Fruit fly (Drosophila melanogaster) whole organism, embryonic: ENCODE data around the gene Trf4-1.

ENCODE experiments used
- Ada2b ChIP-seq: fragments of 200-800 bp; sonication (Bioruptor generic); IDR thresholded peaks from 2 replicates; pipeline ENCODE4 v1.3.6; 2022; ENCODE audit warnings: missing biosample characterization, missing genetic modification characterization
- CG10209 ChIP-seq: fragments of 200-800 bp; sonication (Bioruptor generic); optimal IDR thresholded peaks from 3 replicates; lab custom pipeline; 2017; ENCODE audit warnings: missing biosample characterization, mild to moderate bottlenecking, missing genetic modification characterization, missing genetic modification reagents
- CG10654 ChIP-seq: fragments of 200-800 bp; sonication (Bioruptor generic); optimal IDR thresholded peaks from 2 replicates; lab custom pipeline; 2016; ENCODE audit warnings: missing biosample characterization, missing genetic modification characterization
- CG12236 ChIP-seq: fragments of 200-800 bp; sonication (Bioruptor generic); optimal IDR thresholded peaks from 2 replicates; lab custom pipeline; 2016; ENCODE audit warnings: missing biosample characterization, missing genetic modification characterization
- CG12299 ChIP-seq: fragments of 200-800 bp; sonication (Bioruptor generic); optimal IDR thresholded peaks from 2 replicates; lab custom pipeline; 2018; ENCODE audit warnings: missing biosample characterization, mild to moderate bottlenecking, missing genetic modification characterization
- CG14050 ChIP-seq: fragments of 200-800 bp; sonication (Bioruptor generic); IDR thresholded peaks from 3 replicates; pipeline ENCODE4 v1.3.6; 2022; ENCODE audit warnings: missing biosample characterization, missing genetic modification characterization
- CG16813 ChIP-seq: fragments of 200-800 bp; sonication (Bioruptor generic); IDR thresholded peaks from 3 replicates; pipeline ENCODE4 v1.3.6; 2022; ENCODE audit warnings: missing biosample characterization, missing genetic modification characterization; ENCODE audit not compliant: partially characterized antibody
- CG16863 ChIP-seq: fragments of 200-800 bp; sonication (Bioruptor generic); optimal IDR thresholded peaks from 3 replicates; lab custom pipeline; 2016; ENCODE audit warnings: missing biosample characterization, missing genetic modification characterization
- CG18619 ChIP-seq: fragments of 200-800 bp; sonication (Bioruptor generic); optimal IDR thresholded peaks from 3 replicates; lab custom pipeline; 2017; ENCODE audit warnings: missing biosample characterization, mild to moderate bottlenecking, missing genetic modification characterization
- CG2889 ChIP-seq: fragments of 200-800 bp; sonication (Bioruptor generic); IDR thresholded peaks from 3 replicates; pipeline ENCODE4 v1.3.6; 2022; ENCODE audit warnings: missing biosample characterization, missing genetic modification characterization
- CG3065 ChIP-seq: fragments of 200-800 bp; sonication (Bioruptor generic); optimal IDR thresholded peaks from 2 replicates; lab custom pipeline; 2016; ENCODE audit warnings: missing biosample characterization, missing genetic modification characterization
- CG3847 ChIP-seq: fragments of 200-800 bp; sonication (Bioruptor generic); IDR thresholded peaks from 2 replicates; pipeline ENCODE4 v1.3.6; 2022; ENCODE audit warnings: missing biosample characterization, missing genetic modification characterization
- CG4854 ChIP-seq: fragments of 200-800 bp; sonication (Bioruptor generic); optimal IDR thresholded peaks from 2 replicates; lab custom pipeline; 2016; ENCODE audit warnings: missing biosample characterization, missing genetic modification characterization, inconsistent platforms
- CG7556 ChIP-seq: fragments of 200-800 bp; sonication (Bioruptor generic); optimal IDR thresholded peaks from 2 replicates; lab custom pipeline; 2017; ENCODE audit warnings: missing biosample characterization, mild to moderate bottlenecking, missing genetic modification characterization
- CG7963 ChIP-seq: fragments of 200-800 bp; sonication (Bioruptor generic); IDR thresholded peaks from 3 replicates; pipeline ENCODE4 v1.3.6; 2022; ENCODE audit warnings: missing biosample characterization, missing genetic modification characterization; ENCODE audit not compliant: partially characterized antibody
- CG8089 ChIP-seq: fragments of 200-800 bp; sonication (Bioruptor generic); optimal IDR thresholded peaks from 3 replicates; lab custom pipeline; 2016; ENCODE audit warnings: missing biosample characterization, missing genetic modification characterization
- CG9876 ChIP-seq: fragments of 200-800 bp; sonication (Bioruptor generic); optimal IDR thresholded peaks from 2 replicates; lab custom pipeline; 2016; ENCODE audit warnings: missing biosample characterization, missing genetic modification characterization
- CTCF ChIP-seq: fragments of 200-800 bp; sonication (Bioruptor generic); optimal IDR thresholded peaks from 2 replicates; lab custom pipeline; 2017; ENCODE audit warnings: missing biosample characterization, mild to moderate bottlenecking, missing genetic modification characterization, moderate library complexity
- D19A ChIP-seq: fragments of 200-800 bp; optimal IDR thresholded peaks from 3 replicates; lab custom pipeline; 2019; ENCODE audit warnings: missing biosample characterization, mild to moderate bottlenecking, missing genetic modification characterization, moderate library complexity
- GATAe ChIP-seq: fragments of 200-800 bp; sonication (Bioruptor generic); conservative IDR thresholded peaks from 2 replicates; pipeline ENCODE4 v1.3.6; 2022; ENCODE audit warnings: missing biosample characterization, missing genetic modification characterization
- Gsc ChIP-seq: fragments of 200-800 bp; sonication (Bioruptor generic); IDR thresholded peaks from 2 replicates; pipeline ENCODE4 v1.3.6; 2022; ENCODE audit warnings: missing biosample characterization, missing genetic modification characterization
- HLH3B ChIP-seq: fragments of 200-800 bp; sonication (Bioruptor generic); IDR thresholded peaks from 2 replicates; pipeline ENCODE4 v1.3.6; 2022; ENCODE audit warnings: missing biosample characterization, missing genetic modification characterization
- Hey ChIP-seq: fragments of 200-800 bp; sonication (Bioruptor generic); optimal IDR thresholded peaks from 3 replicates; lab custom pipeline; 2018; ENCODE audit warnings: missing biosample characterization, mild to moderate bottlenecking, missing genetic modification characterization
- Hr39 ChIP-seq: fragments of >200 bp; optimal IDR thresholded peaks from 2 replicates; lab custom pipeline; 2017
- NC2α ChIP-seq: fragments of 200-800 bp; sonication (Bioruptor generic); optimal IDR thresholded peaks from 2 replicates; lab custom pipeline; 2016; ENCODE audit warnings: missing biosample characterization, missing genetic modification characterization
- NC2β ChIP-seq: fragments of 200-800 bp; sonication (Bioruptor generic); optimal IDR thresholded peaks from 2 replicates; lab custom pipeline; 2016; ENCODE audit warnings: missing biosample characterization, missing genetic modification characterization
- NFAT ChIP-seq: fragments of 200-800 bp; sonication (Bioruptor generic); IDR thresholded peaks from 2 replicates; pipeline ENCODE4 v1.3.6; 2022; ENCODE audit warnings: missing biosample characterization, missing genetic modification characterization
- Nf-YB ChIP-seq: fragments of 200-800 bp; sonication (Bioruptor generic); optimal IDR thresholded peaks from 3 replicates; lab custom pipeline; 2019; ENCODE audit warnings: missing biosample characterization, mild to moderate bottlenecking, missing genetic modification characterization, moderate library complexity
- abd-A ChIP-seq: fragments of 200-800 bp; sonication (Bioruptor generic); optimal IDR thresholded peaks from 3 replicates; lab custom pipeline; 2019; ENCODE audit warnings: missing biosample characterization, mild to moderate bottlenecking, missing genetic modification characterization, moderate library complexity
- ase ChIP-seq: fragments of 200-800 bp; sonication (Bioruptor generic); IDR thresholded peaks from 3 replicates; pipeline ENCODE4 v1.3.6; 2022; ENCODE audit warnings: missing biosample characterization, missing genetic modification characterization
- bsh ChIP-seq, 2 experiments: fragments of 200-800 bp; sonication (Bioruptor generic); optimal IDR thresholded peaks; 2 replicates each; lab custom pipeline; 2017 to 2018; ENCODE audit warnings: mild to moderate bottlenecking in 2 of 2, missing biosample characterization in 2 of 2, missing genetic modification characterization in 2 of 2, moderate library complexity in 1 of 2
- ci ChIP-seq: fragments of 200-800 bp; sonication (Bioruptor generic); IDR thresholded peaks from 3 replicates; pipeline ENCODE4 v1.3.6; 2022; ENCODE audit warnings: missing biosample characterization, missing genetic modification characterization
- da ChIP-seq: fragments of 200-800 bp; sonication (Bioruptor generic); optimal IDR thresholded peaks from 2 replicates; lab custom pipeline; 2016; ENCODE audit warnings: missing biosample characterization, missing genetic modification characterization
- dati ChIP-seq: fragments of 200-800 bp; sonication (Bioruptor generic); IDR thresholded peaks from 2 replicates; pipeline ENCODE4 v1.3.6; 2022; ENCODE audit warnings: missing biosample characterization, missing genetic modification characterization
- dysf ChIP-seq: fragments of 200-800 bp; sonication (Bioruptor generic); IDR thresholded peaks from 3 replicates; pipeline ENCODE4 v1.3.6; 2022; ENCODE audit warnings: missing biosample characterization, missing genetic modification characterization
- fd102C ChIP-seq: fragments of 200-800 bp; sonication (Bioruptor generic); optimal IDR thresholded peaks from 2 replicates; lab custom pipeline; 2018; ENCODE audit warnings: missing biosample characterization, mild to moderate bottlenecking, missing genetic modification characterization, moderate library complexity
- fd96Cb ChIP-seq: fragments of 200-800 bp; sonication (Bioruptor generic); optimal IDR thresholded peaks from 2 replicates; lab custom pipeline; 2018; ENCODE audit warnings: missing biosample characterization, mild to moderate bottlenecking, missing genetic modification characterization, moderate library complexity
- gcm2 ChIP-seq: fragments of 200-800 bp; sonication (Bioruptor generic); optimal IDR thresholded peaks from 2 replicates; lab custom pipeline; 2016; ENCODE audit warnings: missing biosample characterization, missing genetic modification characterization
- gfzf ChIP-seq: fragments of 200-800 bp; sonication (Bioruptor generic); optimal IDR thresholded peaks from 2 replicates; lab custom pipeline; 2016; ENCODE audit warnings: missing biosample characterization, mild to moderate bottlenecking, missing genetic modification characterization, moderate library complexity
- ham ChIP-seq: fragments of 200-800 bp; sonication (Bioruptor generic); IDR thresholded peaks from 2 replicates; pipeline ENCODE4 v1.3.6; 2022; ENCODE audit warnings: missing biosample characterization, missing genetic modification characterization
- hkb ChIP-seq, 2 experiments: fragments of 200-800 bp in 1 of 2; fragments of >200 bp in 1 of 2; sonication (Bioruptor generic) in 1 of 2; IDR thresholded peaks in 1 of 2; optimal IDR thresholded peaks in 1 of 2; 2 replicates each; pipeline versions ENCODE4 v1.3.6 to Lab custom; 2017 to 2022; ENCODE audit warnings: missing biosample characterization in 1 of 2, missing genetic modification characterization in 1 of 2
- ind ChIP-seq: fragments of 200-800 bp; sonication (Bioruptor generic); optimal IDR thresholded peaks from 3 replicates; lab custom pipeline; 2016; ENCODE audit warnings: missing biosample characterization, missing genetic modification characterization
- maf-S ChIP-seq: fragments of 200-800 bp; sonication (Bioruptor generic); optimal IDR thresholded peaks from 2 replicates; lab custom pipeline; 2016; ENCODE audit warnings: missing biosample characterization, missing genetic modification characterization
- otp ChIP-seq: fragments of 200-800 bp; sonication (Bioruptor generic); IDR thresholded peaks from 3 replicates; pipeline ENCODE4, ENCODE4 v1.3.6; 2022; ENCODE audit warnings: missing biosample characterization, missing genetic modification characterization
- pros ChIP-seq: fragments of 200-800 bp; sonication (Bioruptor generic); optimal IDR thresholded peaks from 3 replicates; lab custom pipeline; 2019; ENCODE audit warnings: missing biosample characterization, mild to moderate bottlenecking, missing genetic modification characterization, moderate library complexity
- scrt ChIP-seq: fragments of 200-800 bp; sonication (Bioruptor generic); optimal IDR thresholded peaks from 2 replicates; lab custom pipeline; 2018; ENCODE audit warnings: missing biosample characterization, mild to moderate bottlenecking, missing genetic modification characterization, moderate library complexity
- sim ChIP-seq: fragments of 200-800 bp; sonication (Bioruptor generic); IDR thresholded peaks from 2 replicates; pipeline ENCODE4 v1.3.6; 2022; ENCODE audit warnings: missing biosample characterization, missing genetic modification characterization
- sima ChIP-seq: fragments of 200-800 bp; sonication (Bioruptor generic); optimal IDR thresholded peaks from 2 replicates; lab custom pipeline; 2016; ENCODE audit warnings: missing biosample characterization, missing genetic modification characterization
- tin ChIP-seq: fragments of 200-800 bp; sonication (Bioruptor generic); optimal IDR thresholded peaks from 3 replicates; lab custom pipeline; 2016; ENCODE audit warnings: missing biosample characterization, missing genetic modification characterization
- zen2 ChIP-seq: fragments of 200-800 bp; sonication (Bioruptor generic); IDR thresholded peaks from 3 replicates; pipeline ENCODE4 v1.3.6; 2022; ENCODE audit warnings: missing biosample characterization, missing genetic modification characterization; ENCODE audit not compliant: partially characterized antibody

The Trf4-1 gene

DNA sequence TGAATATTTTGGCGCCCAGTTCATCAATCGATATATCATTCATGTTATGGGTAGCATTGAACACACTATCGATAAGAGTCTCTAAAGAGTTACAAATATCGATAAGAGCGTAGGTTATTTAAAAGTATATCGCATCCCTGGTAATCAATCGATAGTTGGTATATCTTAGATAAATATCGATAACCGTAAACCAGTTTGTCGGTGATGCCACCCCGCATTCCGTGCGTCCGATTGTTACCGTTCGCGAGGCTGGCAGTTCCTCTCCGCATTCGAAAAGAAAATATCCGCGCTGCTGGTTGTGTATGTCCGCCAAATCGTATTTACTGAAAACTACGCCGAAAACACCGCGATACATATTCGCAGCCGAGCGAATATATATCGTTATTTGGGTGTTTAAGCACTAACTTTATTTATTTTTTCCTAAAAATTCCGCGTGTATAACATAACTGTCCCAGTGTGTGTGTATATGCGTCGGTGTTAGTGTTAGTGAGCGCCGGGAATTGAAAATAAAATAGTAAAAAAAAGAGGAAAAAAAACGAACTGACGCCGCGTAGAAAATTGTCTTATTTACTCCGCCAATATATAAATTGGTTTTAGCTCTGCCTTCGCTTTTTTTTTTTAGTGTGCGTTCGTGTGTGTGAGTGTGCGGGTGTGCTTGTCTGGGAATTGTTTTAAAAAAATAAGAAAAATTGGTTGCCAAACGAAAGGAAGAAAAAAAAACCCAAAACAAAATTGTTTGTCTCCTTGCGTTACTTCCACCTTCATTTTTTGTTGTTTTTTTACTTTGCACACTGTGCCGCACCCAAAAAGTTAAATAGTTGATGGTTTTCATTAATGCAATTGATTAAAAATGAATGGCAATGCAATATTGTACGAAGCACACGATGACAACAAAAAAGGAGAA is 42.7 kb upstream of the Trf4-1 start, which contains the start of gene Nrg (continued):
- peak; percentile 59 for TF ChIP-seq CG12299 (tag; lab: Kevin White, UChicago)
- TF ChIP-seq CG2889 (GFP tag; lab: Robert Waterston, UW) = no peak
- TF ChIP-seq CG16813 (GFP tag; lab: Robert Waterston, UW) = peak; percentile 99
- peak; percentile 98 for TF ChIP-seq CG7963
- TF ChIP-seq dysf (GFP tag; lab: Robert Waterston, UW) = no peak
- no peak for TF ChIP-seq CG16863 (GFP tag; lab: Kevin White, UChicago)
- TF ChIP-seq otp (GFP tag; lab: Robert Waterston, UW) = 0 out of 3 replicates have a peak, but pooled peaks have one; percentile 52
- TF ChIP-seq dati = no peak
- TF ChIP-seq Gsc (GFP tag; lab: Robert Waterston, UW) = no peak
- no peak for TF ChIP-seq Ada2b (GFP tag; lab: Robert Waterston, UW)
- no peak for TF ChIP-seq Hey
- TF ChIP-seq fd102C (GFP tag; lab: Kevin White, UChicago) = no peak
- TF ChIP-seq CG12236 (GFP tag; lab: Kevin White, UChicago) = no peak
- no peak for TF ChIP-seq CG10654 (GFP tag; lab: Kevin White, UChicago)
- TF ChIP-seq fd96Cb = no peak
- TF ChIP-seq abd-A (tag; lab: Kevin White, UChicago) = peak; percentile 84
- TF ChIP-seq da (GFP tag; lab: Kevin White, UChicago) = no peak
- TF ChIP-seq gcm2 (GFP tag; lab: Kevin White, UChicago) = no peak
- TF ChIP-seq CG10209 (GFP tag; lab: Kevin White, UChicago) = no peak
- peak; percentile 75 for TF ChIP-seq CG3847
- no peak for TF ChIP-seq hkb (optimal IDR thresholded peaks at IDR 0.05; lab: Kevin White, UChicago)
- TF ChIP-seq hkb (GFP tag; IDR thresholded peaks at IDR 0.05; lab: Robert Waterston, UW) = peak; percentile 52; the same call in 1 of the 2 replicates
- TF ChIP-seq zen2 (GFP tag; lab: Robert Waterston, UW) = peak; percentile 100
- no peak for TF ChIP-seq tin (GFP tag; lab: Kevin White, UChicago)
- peak; percentile 0 for TF ChIP-seq CG7556 (GFP tag; lab: Kevin White, UChicago)
- TF ChIP-seq NC2β (GFP tag; lab: Kevin White, UChicago) = peak; percentile 14
- no peak for TF ChIP-seq CG3065 (GFP tag; lab: Kevin White, UChicago)
- TF ChIP-seq Hr39 (lab: Kevin White, UChicago) = no peak
- peak; percentile 9 for TF ChIP-seq CG8089
- no peak for TF ChIP-seq pros (GFP tag; lab: Kevin White, UChicago)
- TF ChIP-seq CG18619 (GFP tag; lab: Kevin White, UChicago) = peak; percentile 9
- TF ChIP-seq sima (GFP tag; lab: Kevin White, UChicago) = no peak
- peak; percentile 80; the same call in 2 of the 3 replicates for TF ChIP-seq ci (GFP tag; lab: Robert Waterston, UW)
- TF ChIP-seq Nf-YB (GFP tag; lab: Kevin White, UChicago) = peak; percentile 13
- no peak for TF ChIP-seq GATAe
- TF ChIP-seq ham (GFP tag; lab: Robert Waterston, UW) = no peak
- no peak for TF ChIP-seq NC2α
- no peak for TF ChIP-seq D19A (tag; lab: Kevin White, UChicago)
- TF ChIP-seq NFAT = peak; percentile 58; the same call in 1 of the 2 replicates
- TF ChIP-seq gfzf (GFP tag; lab: Kevin White, UChicago) = peak; percentile 42
- TF ChIP-seq CTCF = peak; percentile 44
- no peak for TF ChIP-seq CG14050 (GFP tag; lab: Robert Waterston, UW)
- TF ChIP-seq bsh (GFP tag; optimal IDR thresholded peaks at IDR 0.05; lab: Kevin White, UChicago) = no peak
- peak; percentile 7 for TF ChIP-seq CG9876
- TF ChIP-seq ase (GFP tag; lab: Robert Waterston, UW) = no peak
- TF ChIP-seq ind (GFP tag; lab: Kevin White, UChicago) = no peak
- TF ChIP-seq sim (GFP tag; lab: Robert Waterston, UW) = 0 out of 2 replicates have a peak, but pooled peaks have one; percentile 22
- TF ChIP-seq CG4854 = no peak
- peak; percentile 16 for TF ChIP-seq scrt (GFP tag; lab: Kevin White, UChicago)
- peak; percentile 10 for TF ChIP-seq maf-S (GFP tag; lab: Kevin White, UChicago)
- TF ChIP-seq HLH3B (GFP tag; lab: Robert Waterston, UW) = no peak
